Worm (Caenorhabditis elegans) whole organism, L2 larva: Measurements from ENCODE around the gene col-151.

Experiments used
- C34F6.9 ChIP-seq: fragments of 150-350 bp; optimal IDR thresholded peaks from 2 replicates; lab custom pipeline; 2014; ENCODE audit warnings: missing biosample characterization, missing genetic modification characterization
- R02D3.7 ChIP-seq: fragments of 150-350 bp; optimal IDR thresholded peaks from 2 replicates; lab custom pipeline; 2014; ENCODE audit warnings: missing biosample characterization, missing genetic modification characterization
- alr-1 ChIP-seq: fragments of 150-350 bp; optimal IDR thresholded peaks from 2 replicates; lab custom pipeline; 2014; ENCODE audit warnings: missing biosample characterization, missing genetic modification characterization
- aly-2 ChIP-seq: fragments of 150-350 bp; optimal IDR thresholded peaks from 2 replicates; lab custom pipeline; 2014; ENCODE audit warnings: missing biosample characterization, missing genetic modification characterization
- ama-1 ChIP-seq: fragments of 150-350 bp; optimal IDR thresholded peaks from 2 replicates; lab custom pipeline; 2018; ENCODE audit warnings: inconsistent platforms
- blmp-1 ChIP-seq: sonication (generic microtip); optimal IDR thresholded peaks from 2 replicates; lab custom pipeline; 2017; ENCODE audit warnings: missing genetic modification characterization, mild to moderate bottlenecking, missing compliant biosample characterization, antibody characterized with exemption, moderate library complexity; ENCODE audit not compliant: insufficient read depth
- ceh-16 ChIP-seq: fragments of 150-350 bp; optimal IDR thresholded peaks from 2 replicates; lab custom pipeline; 2014; ENCODE audit warnings: missing biosample characterization, missing genetic modification characterization
- ceh-82 ChIP-seq: fragments of 150-350 bp; optimal IDR thresholded peaks from 2 replicates; lab custom pipeline; 2014; ENCODE audit warnings: missing biosample characterization, missing genetic modification characterization
- crh-2 ChIP-seq: sonication (generic microtip); optimal IDR thresholded peaks from 2 replicates; lab custom pipeline; 2017; ENCODE audit warnings: missing biosample characterization, missing genetic modification characterization
- dmd-4 ChIP-seq: sonication (generic microtip); optimal IDR thresholded peaks from 2 replicates; lab custom pipeline; 2017; ENCODE audit warnings: missing biosample characterization, missing genetic modification characterization
- egl-27 ChIP-seq: sonication (generic microtip); optimal IDR thresholded peaks from 3 replicates; lab custom pipeline; 2017; ENCODE audit warnings: missing biosample characterization, missing genetic modification reagents, missing genetic modification characterization
- elt-1 ChIP-seq: fragments of 150-350 bp; optimal IDR thresholded peaks from 2 replicates; lab custom pipeline; 2014; ENCODE audit warnings: missing biosample characterization, missing genetic modification characterization
- fos-1 ChIP-seq: fragments of 150-350 bp; optimal IDR thresholded peaks from 2 replicates; lab custom pipeline; 2014; ENCODE audit warnings: missing biosample characterization, missing genetic modification characterization
- gmeb-1 ChIP-seq: fragments of 150-350 bp; optimal IDR thresholded peaks from 2 replicates; lab custom pipeline; 2014; ENCODE audit warnings: missing biosample characterization, missing genetic modification characterization
- lin-11 ChIP-seq: fragments of 150-350 bp; sonication (generic microtip); optimal IDR thresholded peaks from 2 replicates; lab custom pipeline; 2014; ENCODE audit warnings: missing biosample characterization, missing genetic modification characterization, inconsistent platforms, mixed read lengths
- lin-13 ChIP-seq: fragments of 150-350 bp; optimal IDR thresholded peaks from 2 replicates; lab custom pipeline; 2014; ENCODE audit warnings: missing biosample characterization, missing genetic modification reagents, missing genetic modification characterization
- lin-39 ChIP-seq: fragments of 150-350 bp; optimal IDR thresholded peaks from 2 replicates; lab custom pipeline; 2014; ENCODE audit warnings: missing biosample characterization, missing genetic modification reagents, missing genetic modification characterization
- lsy-2 ChIP-seq, 2 experiments: fragments of 150-350 bp in 1 of 2; sonication (generic microtip) in 1 of 2; optimal IDR thresholded peaks; 2 replicates each; lab custom pipeline; 2014 to 2017; ENCODE audit warnings: missing biosample characterization in 2 of 2, missing genetic modification characterization in 2 of 2
- mdl-1 ChIP-seq, 2 experiments: fragments of 150-350 bp in 1 of 2; sonication (generic microtip) in 1 of 2; optimal IDR thresholded peaks; 2 replicates each; lab custom pipeline; 2017; ENCODE audit warnings: missing biosample characterization in 2 of 2, missing genetic modification characterization in 2 of 2
- nhr-11 ChIP-seq: fragments of 150-350 bp; optimal IDR thresholded peaks from 2 replicates; lab custom pipeline; 2014; ENCODE audit warnings: missing biosample characterization, missing genetic modification characterization
- nhr-12 ChIP-seq: fragments of 150-350 bp; optimal IDR thresholded peaks from 2 replicates; lab custom pipeline; 2014; ENCODE audit warnings: missing biosample characterization, missing genetic modification characterization
- nhr-129 ChIP-seq: fragments of 150-350 bp; optimal IDR thresholded peaks from 2 replicates; lab custom pipeline; 2014; ENCODE audit warnings: missing biosample characterization, missing genetic modification characterization
- nhr-21 ChIP-seq: fragments of 150-350 bp; optimal IDR thresholded peaks from 2 replicates; lab custom pipeline; 2014; ENCODE audit warnings: missing biosample characterization, missing genetic modification characterization
- nhr-23 ChIP-seq: fragments of 150-350 bp; optimal IDR thresholded peaks from 2 replicates; lab custom pipeline; 2014; ENCODE audit warnings: missing biosample characterization, missing genetic modification reagents, missing genetic modification characterization
- nhr-6 ChIP-seq: fragments of 150-350 bp; optimal IDR thresholded peaks from 2 replicates; lab custom pipeline; 2014; ENCODE audit warnings: missing biosample characterization, missing genetic modification characterization
- peb-1 ChIP-seq: fragments of 150-350 bp; optimal IDR thresholded peaks from 2 replicates; lab custom pipeline; 2014; ENCODE audit warnings: missing biosample characterization, missing genetic modification characterization
- sem-4 ChIP-seq: fragments of 150-350 bp; optimal IDR thresholded peaks from 2 replicates; lab custom pipeline; 2014; ENCODE audit warnings: missing biosample characterization, missing genetic modification reagents, missing genetic modification characterization
- skn-1 ChIP-seq: sonication (generic microtip); optimal IDR thresholded peaks from 2 replicates; lab custom pipeline; 2017; ENCODE audit warnings: missing biosample characterization, missing genetic modification characterization
- sma-3 ChIP-seq: sonication (generic microtip); optimal IDR thresholded peaks from 2 replicates; lab custom pipeline; 2016; ENCODE audit warnings: missing genetic modification reagents, missing genetic modification characterization, missing compliant biosample characterization
- sma-9 ChIP-seq, 2 experiments: fragments of 150-350 bp in 1 of 2; sonication (generic microtip) in 1 of 2; optimal IDR thresholded peaks; 2 replicates each; lab custom pipeline; 2014 to 2016; ENCODE audit warnings: missing genetic modification characterization in 2 of 2, mild to moderate bottlenecking in 1 of 2, missing biosample characterization in 1 of 2, missing compliant biosample characterization in 1 of 2, missing genetic modification reagents in 1 of 2, moderate library complexity in 1 of 2
- unc-55 ChIP-seq: fragments of 150-350 bp; sonication (generic microtip); optimal IDR thresholded peaks from 3 replicates; lab custom pipeline; 2014; ENCODE audit warnings: missing biosample characterization, missing genetic modification reagents, missing genetic modification characterization
- zag-1 ChIP-seq: fragments of 150-350 bp; optimal IDR thresholded peaks from 2 replicates; lab custom pipeline; 2014; ENCODE audit warnings: missing biosample characterization, missing genetic modification characterization
- ztf-11 ChIP-seq: sonication (generic microtip); optimal IDR thresholded peaks from 2 replicates; lab custom pipeline; 2017; ENCODE audit warnings: missing biosample characterization, missing genetic modification characterization
- ztf-4 ChIP-seq: fragments of 150-350 bp; optimal IDR thresholded peaks from 2 replicates; lab custom pipeline; 2014; ENCODE audit warnings: missing biosample characterization, missing genetic modification characterization

The col-151 gene

ce11 chrV:10395173-10395766, at the start of gene col-151, which contains the start of gene ugt-1:
col-151 (minus strand) TSS chrV:10395223.
ugt-1 (plus strand) TSS chrV:10395663.
- TF ChIP-seq lin-39 (tag; lab: Kevin White, UChicago) = no peak
- peak; percentile 25 for TF ChIP-seq fos-1 (tag; lab: Kevin White, UChicago)
- TF ChIP-seq ztf-4 (tag; lab: Kevin White, UChicago) = no peak
- no peak for TF ChIP-seq alr-1

- TF ChIP-seq ztf-11 = no peak
- peak; percentile 16 for TF ChIP-seq sma-9 (GFP tag; optimal IDR thresholded peaks at IDR 0.05; lab: Kevin White, UChicago)
- TF ChIP-seq sma-9 (tag; optimal IDR thresholded peaks at IDR 0.05; lab: Kevin White, UChicago) = no peak
- TF ChIP-seq ceh-82 = no peak
- TF ChIP-seq nhr-129 (tag; lab: Kevin White, UChicago) = peak; percentile 62
- peak in 1 of 2 experiments; percentile 39 for TF ChIP-seq lsy-2 (tag; optimal IDR thresholded peaks at IDR 0.05; lab: Kevin White, UChicago)
- TF ChIP-seq fos-1 (tag; lab: Kevin White, UChicago) = peak; percentile 3
- no peak for TF ChIP-seq crh-2 (tag; lab: Kevin White, UChicago)
- no peak for TF ChIP-seq ceh-16 (tag; lab: Kevin White, UChicago)
- TF ChIP-seq sma-3 (GFP tag; lab: Kevin White, UChicago) = no peak
- TF ChIP-seq lin-11 (tag; lab: Kevin White, UChicago) = no peak
- no peak for TF ChIP-seq nhr-23 (tag; lab: Kevin White, UChicago)
- TF ChIP-seq aly-2 (tag; lab: Kevin White, UChicago) = no peak
- no peak for TF ChIP-seq nhr-12 (tag; lab: Kevin White, UChicago)
- no peak for TF ChIP-seq elt-1 (tag; lab: Kevin White, UChicago)
- no peak for TF ChIP-seq nhr-21 (tag; lab: Kevin White, UChicago)
- no peak for TF ChIP-seq nhr-11 (tag; lab: Kevin White, UChicago)
- no peak for TF ChIP-seq gmeb-1 (tag; lab: Kevin White, UChicago)
- peak in 1 of 2 experiments; percentile 27 for TF ChIP-seq mdl-1 (tag; optimal IDR thresholded peaks at IDR 0.05; lab: Kevin White, UChicago)
- TF ChIP-seq C34F6.9 (tag; lab: Kevin White, UChicago) = peak; percentile 50
- TF ChIP-seq ztf-4 (tag; lab: Kevin White, UChicago) = no peak
These were observed 46.4 kb upstream of the col-151 start, which contains the start of gene pap-1 for ce11 chrV:10441135-10442024. pap-1 (plus strand) TSS chrV:10441974.

- TF ChIP-seq ztf-4 (tag; lab: Kevin White, UChicago) (no peak), crh-2 (tag; lab: Kevin White, UChicago) (no peak), ztf-11 (no peak)
- TF ChIP-seq, all 48 proteins: peak for 0
These were observed 45.7 kb upstream of the col-151 start, which contains the start of gene snf-10 for ce11 chrV:10440723-10441122. snf-10 (minus strand) TSS chrV:10440823.

- TF ChIP-seq sma-3 (GFP tag; lab: Kevin White, UChicago) (no peak), zag-1 (tag; lab: Kevin White, UChicago) (no peak), R02D3.7 (tag; lab: Kevin White, UChicago) (no peak), nhr-6 (tag; lab: Kevin White, UChicago) (no peak), ceh-16 (tag; lab: Kevin White, UChicago) (no peak), sem-4 (tag; lab: Kevin White, UChicago) (no peak), unc-55 (GFP tag; lab: Kevin White, UChicago) (no peak), ama-1 (lab: Kevin White, UChicago) (no peak), lin-13 (GFP tag; lab: Kevin White, UChicago) (no peak), nhr-129 (tag; lab: Kevin White, UChicago) (no peak), egl-27 (tag; lab: Kevin White, UChicago) (no peak), nhr-12 (tag; lab: Kevin White, UChicago) (no peak), lin-11 (tag; lab: Kevin White, UChicago) (no peak), skn-1 (tag; lab: Kevin White, UChicago) (no peak), peb-1 (tag; lab: Kevin White, UChicago) (no peak), dmd-4 (tag; lab: Kevin White, UChicago) (no peak), blmp-1 (no peak), aly-2 (tag; lab: Kevin White, UChicago) (no peak)
These were observed 41.6 kb upstream of the col-151 start, which contains the start of gene set-22 for ce11 chrV:10436612-10437011. set-22 (plus strand) TSS chrV:10436912.
